Fruit fly (Drosophila melanogaster) whole organism, embryonic: Measurements from ENCODE around the gene CG14805.

ENCODE experiments used
- ATbp ChIP-seq: fragments of 200-800 bp; sonication (Bioruptor generic); optimal IDR thresholded peaks from 2 replicates; lab custom pipeline; 2017; ENCODE audit warnings: missing biosample characterization, mild to moderate bottlenecking, missing genetic modification characterization, missing genetic modification reagents
- CG10366 ChIP-seq: fragments of 200-800 bp; sonication (Bioruptor generic); IDR thresholded peaks from 2 replicates; pipeline ENCODE4 v1.3.6; 2022; ENCODE audit warnings: missing biosample characterization, missing genetic modification characterization
- CG10959 ChIP-seq: fragments of 200-800 bp; sonication (Bioruptor generic); IDR thresholded peaks from 2 replicates; pipeline ENCODE4 v1.3.6; 2022; ENCODE audit warnings: missing biosample characterization, missing genetic modification characterization
- CG12236 ChIP-seq: fragments of 200-800 bp; sonication (Bioruptor generic); optimal IDR thresholded peaks from 2 replicates; lab custom pipeline; 2016; ENCODE audit warnings: missing biosample characterization, missing genetic modification characterization
- CG12769 ChIP-seq: fragments of 200-800 bp; sonication (Bioruptor generic); optimal IDR thresholded peaks from 2 replicates; lab custom pipeline; 2019; ENCODE audit warnings: missing biosample characterization, mild to moderate bottlenecking, missing genetic modification characterization, moderate library complexity
- CG13894 ChIP-seq: fragments of 200-800 bp; sonication (Bioruptor generic); optimal IDR thresholded peaks from 3 replicates; lab custom pipeline; 2018; ENCODE audit warnings: missing biosample characterization, mild to moderate bottlenecking, missing genetic modification characterization, moderate library complexity
- CG14050 ChIP-seq: fragments of 200-800 bp; sonication (Bioruptor generic); IDR thresholded peaks from 3 replicates; pipeline ENCODE4 v1.3.6; 2022; ENCODE audit warnings: missing biosample characterization, missing genetic modification characterization
- CG1602 ChIP-seq: fragments of 200-800 bp; sonication (Bioruptor generic); optimal IDR thresholded peaks from 3 replicates; lab custom pipeline; 2016; ENCODE audit warnings: missing biosample characterization, missing genetic modification characterization
- CG16815 ChIP-seq: fragments of 200-800 bp; sonication (Bioruptor generic); optimal IDR thresholded peaks from 3 replicates; lab custom pipeline; 2017; ENCODE audit warnings: missing biosample characterization, mild to moderate bottlenecking, missing genetic modification characterization
- CG17568 ChIP-seq: fragments of 200-800 bp; sonication (Bioruptor generic); optimal IDR thresholded peaks from 2 replicates; lab custom pipeline; 2018; ENCODE audit warnings: missing biosample characterization, mild to moderate bottlenecking, missing genetic modification characterization, moderate library complexity
- CG1832 ChIP-seq: fragments of 200-800 bp; sonication (Bioruptor generic); optimal IDR thresholded peaks from 2 replicates; lab custom pipeline; 2017; ENCODE audit warnings: missing biosample characterization, mild to moderate bottlenecking, missing genetic modification characterization, inconsistent platforms
- CG2116 ChIP-seq: fragments of 200-800 bp; sonication (Bioruptor generic); optimal IDR thresholded peaks from 3 replicates; lab custom pipeline; 2018; ENCODE audit warnings: missing biosample characterization, mild to moderate bottlenecking, missing genetic modification characterization
- CG2199 ChIP-seq: fragments of 200-800 bp; sonication (Bioruptor generic); IDR thresholded peaks from 3 replicates; pipeline ENCODE4 v1.3.6; 2022; ENCODE audit warnings: missing biosample characterization, missing genetic modification characterization
- CG34224 ChIP-seq: fragments of 200-800 bp; sonication (Bioruptor generic); IDR thresholded peaks from 3 replicates; pipeline ENCODE4 v1.3.6; 2022; ENCODE audit warnings: missing biosample characterization, missing genetic modification characterization; ENCODE audit not compliant: partially characterized antibody
- CG3726 ChIP-seq: fragments of 200-800 bp; sonication (Bioruptor generic); IDR thresholded peaks from 3 replicates; pipeline ENCODE4, ENCODE4 v1.3.6; 2022; ENCODE audit warnings: missing biosample characterization, missing genetic modification characterization
- CG4328 ChIP-seq: fragments of 200-800 bp; sonication (Bioruptor generic); optimal IDR thresholded peaks from 3 replicates; lab custom pipeline; 2017; ENCODE audit warnings: missing biosample characterization, missing genetic modification reagents, missing genetic modification characterization
- CG4360 ChIP-seq: fragments of 200-800 bp; sonication (Bioruptor generic); IDR thresholded peaks from 2 replicates; pipeline ENCODE4 v1.3.6; 2022; ENCODE audit warnings: missing biosample characterization, missing genetic modification characterization
- CG4404 ChIP-seq: fragments of 200-800 bp; sonication (Bioruptor generic); IDR thresholded peaks from 2 replicates; pipeline ENCODE4 v1.3.6; 2022; ENCODE audit warnings: missing biosample characterization, missing genetic modification characterization
- CG4617 ChIP-seq: fragments of 200-800 bp; sonication (Bioruptor generic); optimal IDR thresholded peaks from 3 replicates; lab custom pipeline; 2016; ENCODE audit warnings: missing biosample characterization, missing genetic modification characterization, borderline replicate concordance
- CG5245 ChIP-seq: fragments of 200-800 bp; sonication (Bioruptor generic); optimal IDR thresholded peaks from 3 replicates; lab custom pipeline; 2016; ENCODE audit warnings: missing biosample characterization, missing genetic modification characterization
- CG7372 ChIP-seq: fragments of 200-800 bp; sonication (Bioruptor generic); IDR thresholded peaks from 2 replicates; pipeline ENCODE4 v1.3.6; 2022; ENCODE audit warnings: missing biosample characterization, missing genetic modification characterization
- CG7556 ChIP-seq: fragments of 200-800 bp; sonication (Bioruptor generic); optimal IDR thresholded peaks from 2 replicates; lab custom pipeline; 2017; ENCODE audit warnings: missing biosample characterization, mild to moderate bottlenecking, missing genetic modification characterization
- CG8290 ChIP-seq, 3 experiments: fragments of 200-800 bp; sonication (Bioruptor generic); optimal IDR thresholded peaks; 2 replicates each; lab custom pipeline; 2016 to 2019; ENCODE audit warnings: missing biosample characterization in 3 of 3, missing genetic modification characterization in 3 of 3, mild to moderate bottlenecking in 2 of 3, moderate library complexity in 1 of 3
- CG9817 ChIP-seq: fragments of 200-800 bp; sonication (Bioruptor generic); optimal IDR thresholded peaks from 2 replicates; lab custom pipeline; 2018; ENCODE audit warnings: missing biosample characterization, mild to moderate bottlenecking, missing genetic modification characterization, moderate library complexity
- Dbx ChIP-seq: fragments of 200-800 bp; sonication (Bioruptor generic); IDR thresholded peaks from 3 replicates; pipeline ENCODE4 v1.3.6; 2022; ENCODE audit warnings: missing biosample characterization, missing genetic modification characterization
- Doc3 ChIP-seq: fragments of 200-800 bp; sonication (Bioruptor generic); IDR thresholded peaks from 3 replicates; pipeline ENCODE4 v1.3.6; 2022; ENCODE audit warnings: missing biosample characterization, missing genetic modification characterization; ENCODE audit not compliant: partially characterized antibody
- Elba2 ChIP-seq: fragments of 200-800 bp; sonication (Bioruptor generic); optimal IDR thresholded peaks from 3 replicates; lab custom pipeline; 2016; ENCODE audit warnings: missing biosample characterization, missing genetic modification characterization
- HLH3B ChIP-seq: fragments of 200-800 bp; sonication (Bioruptor generic); IDR thresholded peaks from 2 replicates; pipeline ENCODE4 v1.3.6; 2022; ENCODE audit warnings: missing biosample characterization, missing genetic modification characterization
- Hey ChIP-seq: fragments of 200-800 bp; sonication (Bioruptor generic); optimal IDR thresholded peaks from 3 replicates; lab custom pipeline; 2018; ENCODE audit warnings: missing biosample characterization, mild to moderate bottlenecking, missing genetic modification characterization
- Lpt ChIP-seq: fragments of >200 bp; optimal IDR thresholded peaks from 2 replicates; lab custom pipeline; 2018; ENCODE audit warnings: missing biosample characterization, missing genetic modification characterization
- Nf-YB ChIP-seq: fragments of 200-800 bp; sonication (Bioruptor generic); optimal IDR thresholded peaks from 3 replicates; lab custom pipeline; 2019; ENCODE audit warnings: missing biosample characterization, mild to moderate bottlenecking, missing genetic modification characterization, moderate library complexity
- Spps ChIP-seq: fragments of 200-800 bp; sonication (Bioruptor generic); optimal IDR thresholded peaks from 2 replicates; lab custom pipeline; 2018; ENCODE audit warnings: missing biosample characterization, mild to moderate bottlenecking, missing genetic modification characterization
- Vsx1 ChIP-seq: fragments of 200-800 bp; sonication (Bioruptor generic); optimal IDR thresholded peaks from 2 replicates; lab custom pipeline; 2017; ENCODE audit warnings: missing biosample characterization, mild to moderate bottlenecking, missing genetic modification characterization, missing genetic modification reagents
- br ChIP-seq: fragments of >200 bp; optimal IDR thresholded peaks from 2 replicates; lab custom pipeline; 2017
- cg ChIP-seq: fragments of 200-800 bp; sonication (Bioruptor generic); optimal IDR thresholded peaks from 3 replicates; lab custom pipeline; 2019; ENCODE audit warnings: missing biosample characterization, mild to moderate bottlenecking, missing genetic modification characterization, moderate library complexity
- chn ChIP-seq: fragments of 200-800 bp; sonication (Bioruptor generic); optimal IDR thresholded peaks from 2 replicates; lab custom pipeline; 2016; ENCODE audit warnings: missing biosample characterization, missing genetic modification characterization
- ci ChIP-seq: fragments of 200-800 bp; sonication (Bioruptor generic); IDR thresholded peaks from 3 replicates; pipeline ENCODE4 v1.3.6; 2022; ENCODE audit warnings: missing biosample characterization, missing genetic modification characterization
- dan ChIP-seq: fragments of 200-800 bp; sonication (Bioruptor generic); IDR thresholded peaks from 2 replicates; pipeline ENCODE4 v1.3.6; 2022; ENCODE audit warnings: missing biosample characterization, missing genetic modification characterization
- emc ChIP-seq: fragments of 200-800 bp; sonication (Bioruptor generic); optimal IDR thresholded peaks from 2 replicates; lab custom pipeline; 2016; ENCODE audit warnings: missing biosample characterization, missing genetic modification characterization
- jumu ChIP-seq: fragments of 200-800 bp; sonication (Bioruptor generic); optimal IDR thresholded peaks from 3 replicates; lab custom pipeline; 2016; ENCODE audit warnings: missing biosample characterization, missing genetic modification characterization
- lab ChIP-seq: fragments of 200-800 bp; sonication (Bioruptor generic); optimal IDR thresholded peaks from 3 replicates; lab custom pipeline; 2017; ENCODE audit warnings: missing biosample characterization, missing genetic modification characterization, mild to moderate bottlenecking, moderate library complexity, missing genetic modification reagents
- oc ChIP-seq: fragments of 200-800 bp; sonication (Bioruptor generic); optimal IDR thresholded peaks from 2 replicates; lab custom pipeline; 2018; ENCODE audit warnings: missing biosample characterization, mild to moderate bottlenecking, missing genetic modification characterization, moderate library complexity
- peb ChIP-seq: fragments of 200-800 bp; sonication (Bioruptor generic); IDR thresholded peaks from 2 replicates; pipeline ENCODE4 v1.3.6; 2022; ENCODE audit warnings: missing biosample characterization, missing genetic modification characterization
- pita ChIP-seq: fragments of 200-800 bp; sonication (Bioruptor generic); optimal IDR thresholded peaks from 2 replicates; lab custom pipeline; 2017; ENCODE audit warnings: missing biosample characterization, mild to moderate bottlenecking, missing genetic modification characterization
- sc ChIP-seq, 3 experiments: fragments of >200 bp in 2 of 3; fragments of 200-800 bp in 1 of 3; sonication (Bioruptor generic) in 1 of 3; optimal IDR thresholded peaks; 2 replicates in 2 of 3; 3 replicates in 1 of 3; lab custom pipeline; 2017; ENCODE audit warnings: mild to moderate bottlenecking in 1 of 3, missing biosample characterization in 1 of 3, missing genetic modification characterization in 1 of 3, missing genetic modification reagents in 1 of 3
- so ChIP-seq: fragments of 200-800 bp; sonication (Bioruptor generic); IDR thresholded peaks from 3 replicates; pipeline ENCODE4 v1.3.6; 2022; ENCODE audit warnings: missing biosample characterization, missing genetic modification characterization
- tap ChIP-seq: fragments of 200-800 bp; optimal IDR thresholded peaks from 3 replicates; lab custom pipeline; 2019; ENCODE audit warnings: missing biosample characterization, mild to moderate bottlenecking, missing genetic modification characterization, moderate library complexity
- zf30C ChIP-seq: fragments of 200-800 bp; sonication (Bioruptor generic); optimal IDR thresholded peaks from 3 replicates; lab custom pipeline; 2018; ENCODE audit warnings: missing biosample characterization, mild to moderate bottlenecking, missing genetic modification characterization

The CG14805 gene

dm6 chrX:1830396-1831218 lies 46.5 kb upstream of the CG14805 start (continued):
- TF ChIP-seq CG12236 (GFP tag; lab: Kevin White, UChicago) (peak; percentile 82), CG4617 (GFP tag; lab: Kevin White, UChicago) (peak; percentile 89), HLH3B (GFP tag; lab: Robert Waterston, UW) (peak; percentile 98), CG7556 (GFP tag; lab: Kevin White, UChicago) (peak; percentile 96), CG17568 (GFP tag; lab: Kevin White, UChicago) (peak; percentile 93), CG2199 (GFP tag; lab: Robert Waterston, UW) (peak; percentile 99), CG2116 (GFP tag; lab: Kevin White, UChicago) (peak; percentile 75), pita (GFP tag; lab: Kevin White, UChicago) (no peak), CG13894 (peak; percentile 93), CG16815 (peak; percentile 85), CG14050 (GFP tag; lab: Robert Waterston, UW) (peak; percentile 96), CG4404 (peak; percentile 82), jumu (GFP tag; lab: Kevin White, UChicago) (peak; percentile 93), Hey (tag; lab: Kevin White, UChicago) (peak; percentile 69), CG8290 (GFP tag; optimal IDR thresholded peaks at IDR 0.05; lab: Kevin White, UChicago) (peak; percentile 81), CG8290 (tag; optimal IDR thresholded peaks at IDR 0.05; lab: Kevin White, UChicago) (peak in 1 of 2 experiments; percentile 99), CG10959 (GFP tag; lab: Robert Waterston, UW) (peak; percentile 91), Doc3 (GFP tag; lab: Robert Waterston, UW) (no peak), peb (GFP tag; lab: Robert Waterston, UW) (peak; percentile 95), sc (optimal IDR thresholded peaks at IDR 0.05; lab: Kevin White, UChicago) (no peak), sc (GFP tag; optimal IDR thresholded peaks at IDR 0.05; lab: Kevin White, UChicago) (peak; percentile 89), CG5245 (GFP tag; lab: Kevin White, UChicago) (peak; percentile 86), CG1832 (GFP tag; lab: Kevin White, UChicago) (no peak), zf30C (GFP tag; lab: Kevin White, UChicago) (peak; percentile 88), so (GFP tag; lab: Robert Waterston, UW) (peak; percentile 95), cg (GFP tag; lab: Kevin White, UChicago) (no peak), Nf-YB (GFP tag; lab: Kevin White, UChicago) (peak; percentile 83), dan (GFP tag; lab: Robert Waterston, UW) (peak; percentile 60; the same call in 1 of the 2 replicates), emc (GFP tag; lab: Kevin White, UChicago) (peak; percentile 77), br (no peak), CG7372 (GFP tag; lab: Robert Waterston, UW) (peak; percentile 95), chn (GFP tag; lab: Kevin White, UChicago) (peak; percentile 93), CG10366 (peak; percentile 97), Dbx (GFP tag; lab: Robert Waterston, UW) (peak; percentile 96), CG4360 (GFP tag; lab: Robert Waterston, UW) (peak; percentile 77), CG34224 (GFP tag; lab: Robert Waterston, UW) (no peak), CG12769 (tag; lab: Kevin White, UChicago) (peak; percentile 99), CG4328 (peak; percentile 92), lab (GFP tag; lab: Kevin White, UChicago) (peak; percentile 98), Elba2 (GFP tag; lab: Kevin White, UChicago) (no peak), Lpt (no peak), Vsx1 (GFP tag; lab: Kevin White, UChicago) (peak; percentile 90), oc (tag; lab: Kevin White, UChicago) (peak; percentile 98), CG1602 (GFP tag; lab: Kevin White, UChicago) (peak; percentile 94), CG9817 (tag; lab: Kevin White, UChicago) (peak; percentile 95), ATbp (peak; percentile 94), tap (tag; lab: Kevin White, UChicago) (peak; percentile 96), Spps (peak; percentile 68), CG3726 (peak; percentile 95), ci (GFP tag; lab: Robert Waterston, UW) (peak; percentile 99)
